Worm (Caenorhabditis elegans) whole organism, L4 larva: Measurements from ENCODE around the gene C17C3.5.
"Not testable (repeated sequence)": the region's sequence is repeated elsewhere in the genome, so short reads cannot be mapped to it uniquely, and the experiment has no call there.

Experiments used
- nhr-237 ChIP-seq: sonication (generic microtip); optimal IDR thresholded peaks from 2 replicates; lab custom pipeline; 2017; ENCODE audit warnings: missing biosample characterization, missing genetic modification characterization
- nhr-76 ChIP-seq: fragments of 150-350 bp; optimal IDR thresholded peaks from 2 replicates; lab custom pipeline; 2014; ENCODE audit warnings: missing biosample characterization, missing genetic modification characterization
- zip-11 ChIP-seq: fragments of 200-800 bp; sonication (Bioruptor generic); IDR thresholded peaks from 2 replicates; pipeline ENCODE4 v1.3.6; 2022; ENCODE audit warnings: missing genetic modification characterization, missing compliant biosample characterization

- TF ChIP-seq nhr-237 (tag; lab: Kevin White, UChicago); nhr-76; zip-11 (GFP tag; lab: Robert Waterston, UW): not testable (repeated sequence)
These were observed 11.5 kb upstream of the C17C3.5 start, which contains the start of gene hlh-27 for ce11 chrII:5540113-5540512.
